Worm (Caenorhabditis elegans) whole organism, young adult: ENCODE data around the gene col-123.

ENCODE experiments used
- C17E4.6 ChIP-seq: fragments of 200-800 bp; sonication (Bioruptor generic); IDR thresholded peaks from 2 replicates; pipeline ENCODE4 v1.3.6; 2022; ENCODE audit warnings: missing genetic modification reagents, missing genetic modification characterization, missing compliant biosample characterization
- F22D6.2 ChIP-seq: sonication (generic microtip); optimal IDR thresholded peaks from 2 replicates; lab custom pipeline; 2016; ENCODE audit warnings: mild to moderate bottlenecking, missing genetic modification characterization, missing compliant biosample characterization
- F23B12.7 ChIP-seq: sonication (generic microtip); optimal IDR thresholded peaks from 2 replicates; lab custom pipeline; 2017; ENCODE audit warnings: missing genetic modification characterization, mild to moderate bottlenecking, missing compliant biosample characterization, antibody characterized with exemption, moderate library complexity; ENCODE audit not compliant: insufficient read depth
- F49E8.2 ChIP-seq: sonication (generic microtip); optimal IDR thresholded peaks from 3 replicates; lab custom pipeline; 2017; ENCODE audit warnings: missing genetic modification characterization, mild to moderate bottlenecking, missing compliant biosample characterization, antibody characterized with exemption, moderate library complexity; ENCODE audit not compliant: insufficient read depth
- F55B11.4 ChIP-seq: sonication (generic microtip); optimal IDR thresholded peaks from 2 replicates; lab custom pipeline; 2016; ENCODE audit warnings: missing compliant biosample characterization, missing genetic modification characterization, borderline replicate concordance; ENCODE audit not compliant: insufficient read depth
- F57C9.4 ChIP-seq: sonication (generic microtip); optimal IDR thresholded peaks from 2 replicates; lab custom pipeline; 2017; ENCODE audit warnings: mild to moderate bottlenecking, missing genetic modification characterization, missing compliant biosample characterization
- K11D2.4 ChIP-seq: fragments of 200-800 bp; sonication (Bioruptor generic); IDR thresholded peaks from 2 replicates; pipeline ENCODE4 v1.3.6; 2022; ENCODE audit warnings: missing genetic modification reagents, missing genetic modification characterization, missing compliant biosample characterization
- akir-1 ChIP-seq: fragments of 200-800 bp; sonication (Bioruptor generic); optimal IDR thresholded peaks from 2 replicates; lab custom pipeline; 2018; ENCODE audit warnings: mild to moderate bottlenecking, missing genetic modification characterization, moderate library complexity, missing compliant biosample characterization
- atf-7 ChIP-seq: sonication (generic microtip); optimal IDR thresholded peaks from 2 replicates; lab custom pipeline; 2017; ENCODE audit warnings: mild to moderate bottlenecking, missing genetic modification characterization, missing compliant biosample characterization
- bed-2 ChIP-seq: fragments of 200-800 bp; sonication (Bioruptor generic); IDR thresholded peaks from 2 replicates; pipeline ENCODE4 v1.3.6; 2022; ENCODE audit warnings: missing genetic modification reagents, missing genetic modification characterization, missing compliant biosample characterization
- ceh-100 ChIP-seq: fragments of 200-800 bp; sonication (Bioruptor generic); IDR thresholded peaks from 2 replicates; pipeline ENCODE4 v1.3.6; 2022; ENCODE audit warnings: missing genetic modification reagents, missing genetic modification characterization, missing compliant biosample characterization
- ceh-27 ChIP-seq: fragments of 200-800 bp; sonication (Bioruptor generic); optimal IDR thresholded peaks from 2 replicates; lab custom pipeline; 2018; ENCODE audit warnings: mild to moderate bottlenecking, missing genetic modification characterization, moderate library complexity, missing compliant biosample characterization
- ceh-58 ChIP-seq: fragments of 200-800 bp; sonication (Bioruptor generic); IDR thresholded peaks from 2 replicates; pipeline ENCODE4 v1.3.6; 2022; ENCODE audit warnings: missing genetic modification characterization, missing compliant biosample characterization
- ceh-91 ChIP-seq: fragments of 200-800 bp; sonication (Bioruptor generic); IDR thresholded peaks from 2 replicates; pipeline ENCODE4 v1.3.6; 2022; ENCODE audit warnings: missing genetic modification reagents, missing genetic modification characterization, missing compliant biosample characterization
- die-1 ChIP-seq: sonication (generic microtip); optimal IDR thresholded peaks from 2 replicates; lab custom pipeline; 2016; ENCODE audit warnings: missing genotype, mild to moderate bottlenecking, missing genetic modification characterization, missing compliant biosample characterization
- him-1 ChIP-seq: sonication (generic microtip); optimal IDR thresholded peaks from 2 replicates; lab custom pipeline; 2016; ENCODE audit warnings: missing genotype, missing genetic modification reagents, missing genetic modification characterization, missing compliant biosample characterization
- hmg-1.2 ChIP-seq: fragments of 200-800 bp; sonication (Bioruptor generic); IDR thresholded peaks from 2 replicates; pipeline ENCODE4 v1.3.6; 2022; ENCODE audit warnings: missing genetic modification reagents, missing genetic modification characterization, missing compliant biosample characterization
- hrde-1 ChIP-seq: sonication (generic microtip); optimal IDR thresholded peaks from 2 replicates; lab custom pipeline; 2016; ENCODE audit warnings: missing genetic modification characterization, mild to moderate bottlenecking, missing compliant biosample characterization, moderate library complexity, missing genotype, missing genetic modification reagents, borderline replicate concordance
- lin-35 ChIP-seq, 3 experiments: fragments of 150-350 bp in 2 of 3; sonication (generic microtip) in 1 of 3; optimal IDR thresholded peaks; 2 replicates each; lab custom pipeline; 2014 to 2018; ENCODE audit warnings: missing biosample characterization in 3 of 3, missing genetic modification characterization in 3 of 3, missing genetic modification reagents in 3 of 3
- lin-54 ChIP-seq: fragments of 200-800 bp; sonication (Bioruptor generic); optimal IDR thresholded peaks from 2 replicates; lab custom pipeline; 2018; ENCODE audit warnings: mild to moderate bottlenecking, missing genetic modification characterization, missing compliant biosample characterization
- lir-1 ChIP-seq: fragments of 200-800 bp; sonication (Bioruptor generic); conservative IDR thresholded peaks from 2 replicates; pipeline ENCODE4 v1.3.6; 2022; ENCODE audit warnings: missing genetic modification reagents, missing genetic modification characterization, missing compliant biosample characterization
- lsy-27 ChIP-seq: sonication (generic microtip); optimal IDR thresholded peaks from 2 replicates; lab custom pipeline; 2017; ENCODE audit warnings: missing genetic modification characterization, mild to moderate bottlenecking, missing compliant biosample characterization, antibody characterized with exemption, missing genotype, borderline replicate concordance; ENCODE audit not compliant: insufficient read depth
- mes-4 ChIP-seq: sonication (generic microtip); optimal IDR thresholded peaks from 2 replicates; lab custom pipeline; 2016; ENCODE audit warnings: missing genotype, missing genetic modification characterization, missing compliant biosample characterization
- nhr-179 ChIP-seq: sonication (generic microtip); optimal IDR thresholded peaks from 2 replicates; lab custom pipeline; 2016; ENCODE audit warnings: mild to moderate bottlenecking, missing genetic modification characterization, missing compliant biosample characterization
- nhr-80 ChIP-seq: sonication (generic microtip); optimal IDR thresholded peaks from 2 replicates; lab custom pipeline; 2016; ENCODE audit warnings: missing genetic modification characterization, missing compliant biosample characterization
- nhr-90 ChIP-seq: sonication (generic microtip); optimal IDR thresholded peaks from 2 replicates; lab custom pipeline; 2016; ENCODE audit warnings: missing genotype, mild to moderate bottlenecking, missing genetic modification characterization, missing compliant biosample characterization
- rpc-1 ChIP-seq, 2 experiments: fragments of 150-350 bp in 1 of 2; sonication (generic microtip) in 1 of 2; optimal IDR thresholded peaks; 2 replicates each; lab custom pipeline; 2014 to 2018; ENCODE audit warnings: missing biosample characterization in 1 of 2, missing genetic modification characterization in 1 of 2, missing genetic modification reagents in 1 of 2, missing genotype in 1 of 2
- somi-1 ChIP-seq: fragments of 200-800 bp; sonication (Bioruptor generic); optimal IDR thresholded peaks from 2 replicates; lab custom pipeline; 2018; ENCODE audit warnings: mild to moderate bottlenecking, missing genetic modification characterization, missing compliant biosample characterization
- zfh-2 ChIP-seq: fragments of 200-800 bp; sonication (Bioruptor generic); conservative IDR thresholded peaks from 2 replicates; pipeline ENCODE4 v1.3.6; 2022; ENCODE audit warnings: missing genetic modification reagents, missing genetic modification characterization, missing compliant biosample characterization
- ztf-22 ChIP-seq: fragments of 200-800 bp; sonication (Bioruptor generic); optimal IDR thresholded peaks from 2 replicates; lab custom pipeline; 2018; ENCODE audit warnings: mild to moderate bottlenecking, missing genetic modification characterization, moderate library complexity, missing compliant biosample characterization
- ztf-28 ChIP-seq: fragments of 200-800 bp; sonication (Bioruptor generic); IDR thresholded peaks from 2 replicates; pipeline ENCODE4 v1.3.6; 2022; ENCODE audit warnings: missing genetic modification reagents, missing genetic modification characterization, missing compliant biosample characterization
- ztf-6 ChIP-seq: fragments of 200-800 bp; sonication (Bioruptor generic); IDR thresholded peaks from 2 replicates; pipeline ENCODE4 v1.3.6; 2022; ENCODE audit warnings: missing genetic modification reagents, missing genetic modification characterization, missing compliant biosample characterization

col-123 gene

DNA sequence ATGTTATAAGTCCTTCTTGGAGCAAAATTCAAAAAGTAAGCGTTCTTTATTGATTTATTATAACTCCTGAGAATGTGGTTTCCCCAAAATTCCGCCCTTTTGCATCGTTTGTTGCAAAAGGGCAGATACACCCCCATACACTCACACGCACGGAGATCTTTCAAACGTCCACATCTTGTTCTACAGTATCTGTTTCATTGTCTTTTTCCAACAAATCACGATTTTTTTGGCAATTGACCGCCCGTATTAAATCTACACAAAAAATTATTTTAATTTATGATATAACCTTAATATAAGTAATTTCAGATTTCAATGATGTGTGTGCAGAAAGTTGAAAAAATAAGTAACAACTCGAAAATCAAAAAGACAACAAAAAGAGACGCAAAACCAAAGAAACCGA lies 32.2 kb upstream of the col-123 start, which contains the start of gene T13F2.4:
Gene T13F2.4 (plus strand): TSS at position 301 of the 400 bp plus-strand sequence.
- no peak for TF ChIP-seq ceh-100 (GFP tag; lab: Robert Waterston, UW)
- no peak for TF ChIP-seq mes-4 (tag; lab: Kevin White, UChicago)
- no peak for TF ChIP-seq F22D6.2 (tag; lab: Kevin White, UChicago)
- no peak for TF ChIP-seq hrde-1 (tag; lab: Kevin White, UChicago)
- TF ChIP-seq somi-1 (GFP tag; lab: Kevin White, UChicago) = no peak
- no peak for TF ChIP-seq ceh-58 (GFP tag; lab: Robert Waterston, UW)
- no peak for TF ChIP-seq ztf-6 (GFP tag; lab: Robert Waterston, UW)
- TF ChIP-seq nhr-90 (tag; lab: Kevin White, UChicago) = no peak
- TF ChIP-seq ceh-91 (GFP tag; lab: Robert Waterston, UW) = no peak
- no peak for TF ChIP-seq F55B11.4 (tag; lab: Kevin White, UChicago)
- no peak for TF ChIP-seq ceh-27 (GFP tag; lab: Kevin White, UChicago)
- TF ChIP-seq F23B12.7 = no peak
- no peak for TF ChIP-seq zfh-2 (GFP tag; lab: Robert Waterston, UW)
- TF ChIP-seq lsy-27 (tag; lab: Kevin White, UChicago) = no peak
- TF ChIP-seq ztf-22 (GFP tag; lab: Kevin White, UChicago) = no peak
- TF ChIP-seq, all 124 proteins: peak for 0

DNA sequence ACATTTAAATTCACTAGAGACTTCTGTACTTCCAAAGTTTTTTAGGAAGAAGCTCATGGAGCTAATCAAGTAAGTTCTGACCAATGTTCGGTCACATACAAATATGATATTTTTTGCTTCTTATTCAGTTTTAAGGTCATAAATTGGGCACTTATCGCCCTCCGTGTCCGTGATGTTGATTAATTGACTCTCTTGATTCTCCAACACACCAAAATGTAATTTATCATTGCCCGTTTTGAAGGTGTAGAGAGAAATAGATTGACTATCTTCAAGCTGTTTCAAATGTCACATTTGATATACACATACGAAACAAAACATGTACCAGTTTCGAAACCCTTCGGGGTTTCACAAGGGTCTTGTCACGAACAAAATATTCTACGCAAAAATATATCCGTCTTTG lies 31.0 kb upstream of the col-123 start:
- TF ChIP-seq atf-7 = no peak

DNA sequence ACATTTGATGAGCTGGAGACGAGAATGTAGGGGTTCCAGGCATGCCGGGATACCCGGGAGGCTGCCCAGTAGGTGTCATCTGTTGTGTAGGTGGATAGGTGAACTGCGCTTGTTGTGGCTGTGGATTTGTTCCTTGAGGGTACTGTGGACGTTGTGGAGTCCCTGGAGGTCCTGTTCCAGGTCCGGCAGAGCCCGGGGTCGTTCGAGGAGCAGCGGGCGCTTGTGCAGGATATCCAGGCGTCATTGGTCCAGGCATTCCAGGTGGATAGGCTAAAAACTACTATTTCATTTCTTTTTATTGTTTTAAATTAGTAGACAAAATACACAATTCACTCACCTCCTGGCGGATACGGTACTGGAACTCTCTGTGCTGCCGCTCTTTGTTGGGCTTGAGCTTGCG lies 26.5 kb upstream of the col-123 start:
- TF ChIP-seq lir-1 (GFP tag; lab: Robert Waterston, UW) = no peak
- no peak for TF ChIP-seq F57C9.4 (tag; lab: Kevin White, UChicago)
- TF ChIP-seq akir-1 (GFP tag; lab: Kevin White, UChicago) = no peak
- no peak for TF ChIP-seq C17E4.6 (GFP tag; lab: Robert Waterston, UW)
- TF ChIP-seq ztf-28 = no peak
- no peak for TF ChIP-seq bed-2 (GFP tag; lab: Robert Waterston, UW)
- TF ChIP-seq, all 124 proteins: peak for 0

DNA sequence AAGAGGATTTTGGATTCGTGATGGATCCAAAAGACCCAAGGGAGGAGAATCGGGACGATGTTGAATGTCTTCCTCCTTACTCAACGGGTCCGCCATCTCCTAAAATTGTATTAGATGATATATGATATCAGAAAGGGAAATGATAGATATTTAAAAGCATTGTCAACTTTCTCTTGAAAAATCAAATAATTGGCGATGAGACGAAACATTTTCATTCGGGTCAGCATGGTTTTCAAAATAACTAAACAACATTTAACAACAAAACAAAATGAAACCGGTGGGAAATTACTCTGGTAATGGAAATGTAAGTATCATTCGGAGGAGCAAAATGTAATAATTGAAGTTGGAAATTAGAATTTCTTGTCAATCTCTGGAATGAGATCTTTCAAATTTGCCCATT lies 25.2 kb upstream of the col-123 start, which contains the start of gene pis-1:
Gene pis-1 (minus strand): TSS at position 101 of the 400 bp plus-strand sequence.
- no peak for TF ChIP-seq nhr-179 (tag; lab: Kevin White, UChicago)
- no peak for TF ChIP-seq F49E8.2
- peak; percentile 8; the same call in 1 of the 2 replicates for TF ChIP-seq hmg-1.2 (GFP tag; lab: Robert Waterston, UW)
- TF ChIP-seq K11D2.4 (GFP tag; lab: Robert Waterston, UW) = no peak
- no peak for TF ChIP-seq lin-35 (GFP tag; optimal IDR thresholded peaks at IDR 0.05; lab: Kevin White, UChicago)
- no peak for TF ChIP-seq rpc-1 (optimal IDR thresholded peaks at IDR 0.05; lab: Kevin White, UChicago)
- TF ChIP-seq rpc-1 (tag; optimal IDR thresholded peaks at IDR 0.05; lab: Kevin White, UChicago) = no peak
- TF ChIP-seq him-1 (tag; lab: Kevin White, UChicago) = no peak

DNA sequence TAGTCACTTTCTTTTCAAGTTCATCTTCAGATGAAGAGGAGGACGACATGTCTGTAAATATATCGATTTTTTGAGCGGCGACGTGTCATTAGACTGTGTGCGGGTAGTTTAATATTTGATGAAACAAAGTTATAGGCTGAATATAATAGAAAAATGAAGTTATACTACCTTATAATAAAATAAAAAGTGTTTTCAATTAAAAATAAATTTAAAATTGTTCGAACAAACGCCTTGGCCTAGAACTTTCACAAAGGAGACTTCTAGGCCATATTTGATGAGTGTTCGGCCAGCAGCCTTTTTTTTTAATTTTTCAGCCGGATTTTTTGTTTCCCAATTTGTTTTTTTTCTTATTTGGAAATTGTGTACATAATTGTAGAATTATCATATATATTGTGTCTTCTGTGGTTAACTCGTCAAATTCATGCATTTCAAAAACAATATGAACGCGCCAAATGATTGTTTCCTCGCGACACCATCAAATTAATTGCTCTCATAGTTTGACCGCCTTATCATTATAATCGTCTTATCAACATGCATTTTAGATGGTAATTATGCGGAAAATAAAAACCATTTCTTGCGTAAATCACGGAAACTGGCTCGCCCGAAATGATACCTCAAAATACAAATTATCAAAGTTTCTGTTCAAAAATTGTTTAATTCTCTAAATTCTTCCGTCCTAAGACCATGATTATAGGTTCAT lies 24.3 kb upstream of the col-123 start, which contains the start of gene T13F2.2:
Gene T13F2.2 (minus strand): TSS at position 51 of the 700 bp plus-strand sequence.
- TF ChIP-seq nhr-80 = peak; percentile 46
- peak; percentile 15 for TF ChIP-seq lin-54 (GFP tag; lab: Kevin White, UChicago)
- TF ChIP-seq die-1 (tag; lab: Kevin White, UChicago) = no peak
